Worm (Caenorhabditis elegans) whole organism, L4 larva: ENCODE measurements around the gene fbxb-90.
"Not testable (repeated sequence)": the region's sequence is repeated elsewhere in the genome, so short reads cannot be mapped to it uniquely, and the experiment has no call there.

Experiments
- F10B5.3 ChIP-seq: sonication (generic microtip); optimal IDR thresholded peaks from 2 replicates; lab custom pipeline; 2016; ENCODE audit warnings: mild to moderate bottlenecking, missing genetic modification characterization, missing compliant biosample characterization
- F26F4.8 ChIP-seq: fragments of 200-800 bp; sonication (Bioruptor generic); conservative IDR thresholded peaks from 2 replicates; pipeline ENCODE4 v1.3.6; 2022; ENCODE audit warnings: missing genetic modification characterization, missing compliant biosample characterization
- F37D6.2 ChIP-seq: sonication (generic microtip); optimal IDR thresholded peaks from 2 replicates; lab custom pipeline; 2016; ENCODE audit warnings: mild to moderate bottlenecking, missing genetic modification characterization, missing compliant biosample characterization
- F49E8.2 ChIP-seq: sonication (generic microtip); optimal IDR thresholded peaks from 2 replicates; lab custom pipeline; 2016; ENCODE audit warnings: missing compliant biosample characterization, mild to moderate bottlenecking, missing genetic modification characterization, borderline replicate concordance
- R02D3.7 ChIP-seq: fragments of 150-350 bp; sonication (generic microtip); optimal IDR thresholded peaks from 3 replicates; lab custom pipeline; 2014; ENCODE audit warnings: missing biosample characterization, missing genetic modification characterization
- Y48G9A.11 ChIP-seq: fragments of 200-800 bp; sonication (Bioruptor generic); IDR thresholded peaks from 2 replicates; pipeline ENCODE4 v1.3.6; 2022; ENCODE audit warnings: missing genetic modification reagents, missing genetic modification characterization, missing compliant biosample characterization
- aha-1 ChIP-seq: fragments of 150-350 bp; peaks from one replicate; lab custom pipeline; 2014; ENCODE audit warnings: missing biosample characterization, missing genetic modification characterization
- ama-1 ChIP-seq: fragments of 150-350 bp; optimal IDR thresholded peaks from 2 replicates; lab custom pipeline; 2014; ENCODE audit warnings: inconsistent platforms, mixed read lengths
- attf-4 ChIP-seq: sonication (generic microtip); optimal IDR thresholded peaks from 3 replicates; lab custom pipeline; 2017; ENCODE audit warnings: missing biosample characterization, missing genetic modification characterization
- ceh-20 ChIP-seq: fragments of 200-800 bp; sonication (Bioruptor generic); IDR thresholded peaks from 2 replicates; pipeline ENCODE4 v1.3.6; 2022; ENCODE audit warnings: missing genetic modification reagents, missing genetic modification characterization, missing compliant biosample characterization
- ceh-28 ChIP-seq: fragments of 150-350 bp; optimal IDR thresholded peaks from 2 replicates; lab custom pipeline; 2014; ENCODE audit warnings: missing biosample characterization, missing genetic modification reagents, missing genetic modification characterization
- ceh-62 ChIP-seq: sonication (generic microtip); optimal IDR thresholded peaks from 2 replicates; lab custom pipeline; 2017; ENCODE audit warnings: missing biosample characterization, missing genetic modification characterization
- ceh-82 ChIP-seq: sonication (generic microtip); optimal IDR thresholded peaks from 2 replicates; lab custom pipeline; 2017; ENCODE audit warnings: missing biosample characterization, missing genetic modification characterization
- ces-1 ChIP-seq: fragments of 150-350 bp; sonication (generic microtip); optimal IDR thresholded peaks from 4 replicates; lab custom pipeline; 2014; ENCODE audit warnings: missing biosample characterization, missing genetic modification reagents, missing genetic modification characterization
- cey-2 ChIP-seq: sonication (generic microtip); optimal IDR thresholded peaks from 3 replicates; lab custom pipeline; 2017; ENCODE audit warnings: missing genetic modification characterization, mild to moderate bottlenecking, missing compliant biosample characterization, antibody characterized with exemption, borderline replicate concordance; ENCODE audit not compliant: insufficient read depth
- daf-12 ChIP-seq: fragments of 150-350 bp; optimal IDR thresholded peaks from 2 replicates; lab custom pipeline; 2014; ENCODE audit warnings: missing biosample characterization, missing genetic modification reagents, missing genetic modification characterization
- daf-16 ChIP-seq, 3 experiments: sonication (generic microtip); optimal IDR thresholded peaks; 2 replicates each; lab custom pipeline; 2016 to 2017; ENCODE audit warnings: missing genetic modification characterization in 3 of 3, missing genetic modification reagents in 3 of 3, mild to moderate bottlenecking in 2 of 3, missing compliant biosample characterization in 2 of 3, missing biosample characterization in 1 of 3, moderate library complexity in 1 of 3
- daf-19 ChIP-seq: fragments of 200-800 bp; sonication (Bioruptor generic); conservative IDR thresholded peaks from 2 replicates; pipeline ENCODE4 v1.3.6; 2022; ENCODE audit warnings: missing genetic modification characterization, missing compliant biosample characterization
- dmd-6 ChIP-seq: fragments of 200-800 bp; sonication (Bioruptor generic); IDR thresholded peaks from 2 replicates; pipeline ENCODE4 v1.3.6; 2022; ENCODE audit warnings: missing genetic modification reagents, missing genetic modification characterization, missing compliant biosample characterization
- egl-43 ChIP-seq: fragments of 200-800 bp; sonication (Bioruptor generic); IDR thresholded peaks from 2 replicates; pipeline ENCODE4 v1.3.6; 2022; ENCODE audit warnings: missing genetic modification reagents, missing genetic modification characterization, missing compliant biosample characterization
- gei-8 ChIP-seq: fragments of 200-800 bp; sonication (Bioruptor generic); optimal IDR thresholded peaks from 2 replicates; lab custom pipeline; 2018; ENCODE audit warnings: mild to moderate bottlenecking, missing genetic modification characterization, missing compliant biosample characterization
- hlh-30 ChIP-seq: sonication (generic microtip); optimal IDR thresholded peaks from 2 replicates; lab custom pipeline; 2017; ENCODE audit warnings: antibody characterized with exemption, mild to moderate bottlenecking, missing genetic modification characterization, missing compliant biosample characterization; ENCODE audit not compliant: insufficient read depth
- jun-1 ChIP-seq: fragments of 150-350 bp; optimal IDR thresholded peaks from 2 replicates; lab custom pipeline; 2014; ENCODE audit warnings: missing biosample characterization, missing genetic modification reagents, missing genetic modification characterization
- lim-7 ChIP-seq: fragments of 200-800 bp; sonication (Bioruptor generic); IDR thresholded peaks from 2 replicates; pipeline ENCODE4 v1.3.6; 2022; ENCODE audit warnings: missing genetic modification characterization, missing compliant biosample characterization
- lin-15B ChIP-seq: fragments of 150-350 bp; sonication (generic microtip); optimal IDR thresholded peaks from 3 replicates; lab custom pipeline; 2014; ENCODE audit warnings: missing biosample characterization, missing genetic modification characterization
- lir-3 ChIP-seq: sonication (generic microtip); optimal IDR thresholded peaks from 2 replicates; lab custom pipeline; 2016; ENCODE audit warnings: mild to moderate bottlenecking, missing genetic modification characterization, missing compliant biosample characterization
- lsy-2 ChIP-seq, 2 experiments: fragments of 150-350 bp in 1 of 2; sonication (generic microtip) in 1 of 2; optimal IDR thresholded peaks; 2 replicates each; lab custom pipeline; 2014 to 2017; ENCODE audit warnings: missing biosample characterization in 2 of 2, missing genetic modification characterization in 2 of 2
- mxl-2 ChIP-seq: fragments of 200-800 bp; sonication (Bioruptor generic); conservative IDR thresholded peaks from 2 replicates; pipeline ENCODE4 v1.3.6; 2022; ENCODE audit warnings: missing genetic modification reagents, missing genetic modification characterization, missing compliant biosample characterization
- mxl-3 ChIP-seq: fragments of 200-800 bp; sonication (Bioruptor generic); optimal IDR thresholded peaks from 2 replicates; lab custom pipeline; 2018; ENCODE audit warnings: mild to moderate bottlenecking, missing genetic modification characterization, missing compliant biosample characterization
- nhr-102 ChIP-seq: sonication (generic microtip); optimal IDR thresholded peaks from 2 replicates; lab custom pipeline; 2016; ENCODE audit warnings: mild to moderate bottlenecking, missing genetic modification characterization, moderate library complexity, missing compliant biosample characterization
- nhr-111 ChIP-seq: fragments of 200-800 bp; sonication (Bioruptor generic); optimal IDR thresholded peaks from 2 replicates; lab custom pipeline; 2018; ENCODE audit warnings: mild to moderate bottlenecking, missing genetic modification characterization, missing compliant biosample characterization
- nhr-28 ChIP-seq: fragments of 150-350 bp; optimal IDR thresholded peaks from 2 replicates; lab custom pipeline; 2014; ENCODE audit warnings: missing biosample characterization, missing genetic modification characterization
- nhr-41 ChIP-seq: fragments of 200-800 bp; sonication (Bioruptor generic); IDR thresholded peaks from 2 replicates; pipeline ENCODE4 v1.3.6; 2022; ENCODE audit warnings: missing genetic modification reagents, missing genetic modification characterization, missing compliant biosample characterization
- nhr-42 ChIP-seq: fragments of 200-800 bp; sonication (Bioruptor generic); IDR thresholded peaks from 2 replicates; pipeline ENCODE4 v1.3.6; 2022; ENCODE audit warnings: missing genetic modification characterization, missing compliant biosample characterization
- nhr-48 ChIP-seq: sonication (generic microtip); optimal IDR thresholded peaks from 2 replicates; lab custom pipeline; 2016; ENCODE audit warnings: mild to moderate bottlenecking, missing genetic modification characterization, missing compliant biosample characterization
- nhr-76 ChIP-seq: fragments of 150-350 bp; optimal IDR thresholded peaks from 2 replicates; lab custom pipeline; 2014; ENCODE audit warnings: missing biosample characterization, missing genetic modification characterization
- pha-4 ChIP-seq, 2 experiments: fragments of 150-350 bp in 1 of 2; fragments of 200-800 bp in 1 of 2; sonication (Bioruptor generic) in 1 of 2; IDR thresholded peaks in 1 of 2; optimal IDR thresholded peaks in 1 of 2; 2 replicates each; pipeline versions ENCODE4 v1.3.6 to Lab custom; 2014 to 2022; ENCODE audit warnings: missing genetic modification characterization in 2 of 2, missing genetic modification reagents in 2 of 2, missing biosample characterization in 1 of 2, missing compliant biosample characterization in 1 of 2
- php-3 ChIP-seq: fragments of 200-800 bp; sonication (Bioruptor generic); IDR thresholded peaks from 2 replicates; pipeline ENCODE4 v1.3.6; 2022; ENCODE audit warnings: missing genetic modification reagents, missing genetic modification characterization, missing compliant biosample characterization
- set-16 ChIP-seq: fragments of 200-800 bp; sonication (Bioruptor generic); IDR thresholded peaks from 2 replicates; pipeline ENCODE4 v1.3.6; 2022; ENCODE audit warnings: missing genetic modification reagents, missing genetic modification characterization, missing compliant biosample characterization
- tag-97 ChIP-seq: fragments of 200-800 bp; sonication (Bioruptor generic); IDR thresholded peaks from 2 replicates; pipeline ENCODE4 v1.3.6; 2022; ENCODE audit warnings: missing genetic modification characterization, missing compliant biosample characterization
- unc-130 ChIP-seq: sonication (generic microtip); optimal IDR thresholded peaks from 2 replicates; lab custom pipeline; 2016; ENCODE audit warnings: missing genetic modification reagents, missing genetic modification characterization, missing compliant biosample characterization
- unc-62 ChIP-seq, 3 experiments: fragments of 150-350 bp in 1 of 3; sonication (generic microtip); optimal IDR thresholded peaks in 2 of 3; peaks in 1 of 3; 1 replicate in 1 of 3; 2 replicates in 2 of 3; lab custom pipeline; 2014 to 2017; ENCODE audit warnings: missing biosample characterization in 3 of 3, missing genetic modification characterization in 3 of 3, missing genetic modification reagents in 3 of 3, missing genotype in 1 of 3
- ztf-11 ChIP-seq: fragments of 150-350 bp; optimal IDR thresholded peaks from 2 replicates; lab custom pipeline; 2014; ENCODE audit warnings: missing biosample characterization, missing genetic modification characterization

The fbxb-90 gene

ce11 chrII:3764486-3764885 is 15.9 kb upstream of the fbxb-90 start, which contains the start of gene srx-112:
Gene srx-112 (minus strand): TSS chrII:3764586.
- TF ChIP-seq daf-16 (GFP tag; optimal IDR thresholded peaks at IDR 0.05; lab: Kevin White, UChicago) (no peak), daf-16 (tag; optimal IDR thresholded peaks at IDR 0.05; lab: Kevin White, UChicago) (no peak), dmd-6 (GFP tag; lab: Robert Waterston, UW) (no peak), F37D6.2 (no peak), pha-4 (GFP tag; IDR thresholded peaks at IDR 0.05; lab: Robert Waterston, UW) (no peak), pha-4 (tag; optimal IDR thresholded peaks at IDR 0.05; lab: Kevin White, UChicago) (no peak), F10B5.3 (tag; lab: Kevin White, UChicago) (no peak), attf-4 (no peak)

- peak in 1 of 2 experiments; percentile 3 for TF ChIP-seq unc-62 (GFP tag; optimal IDR thresholded peaks at IDR 0.05 in 1 of 2; lab: Kevin White, UChicago)
- TF ChIP-seq unc-62 (tag; optimal IDR thresholded peaks at IDR 0.05; lab: Kevin White, UChicago): not testable (repeated sequence)
- TF ChIP-seq, all 104 proteins: peak for 1; not testable (repeated sequence) for 103
Observed at ce11 chrII:3761599-3761998, 13.0 kb upstream of the fbxb-90 start, which contains the start of gene T24E12.6. Gene T24E12.6 (minus strand): TSS chrII:3761699.

- no peak for TF ChIP-seq tag-97 (GFP tag; lab: Robert Waterston, UW)
- TF ChIP-seq nhr-41 (GFP tag; lab: Robert Waterston, UW): no peak
- no peak for TF ChIP-seq Y48G9A.11 (GFP tag; lab: Robert Waterston, UW)
- no peak for TF ChIP-seq ceh-20 (GFP tag; lab: Robert Waterston, UW)
- TF ChIP-seq F26F4.8 (GFP tag; lab: Robert Waterston, UW): no peak
- TF ChIP-seq ceh-82 (tag; lab: Kevin White, UChicago): no peak
- TF ChIP-seq nhr-111 (GFP tag; lab: Kevin White, UChicago): no peak
- TF ChIP-seq nhr-48 (tag; lab: Kevin White, UChicago): no peak
- no peak for TF ChIP-seq F10B5.3 (tag; lab: Kevin White, UChicago)
- TF ChIP-seq set-16: no peak
- no peak for TF ChIP-seq hlh-30 (tag; lab: Kevin White, UChicago)
- TF ChIP-seq mxl-3 (GFP tag; lab: Kevin White, UChicago): no peak
- no peak for TF ChIP-seq php-3 (GFP tag; lab: Robert Waterston, UW)
- no peak for TF ChIP-seq ama-1 (lab: Kevin White, UChicago)
- no peak for TF ChIP-seq F49E8.2 (tag; lab: Kevin White, UChicago)
- TF ChIP-seq daf-12 (tag; lab: Kevin White, UChicago): no peak
- no peak for TF ChIP-seq R02D3.7 (tag; lab: Kevin White, UChicago)
- no peak for TF ChIP-seq mxl-2 (GFP tag; lab: Robert Waterston, UW)
- TF ChIP-seq, all 104 proteins: peak for 0
Observed at ce11 chrII:3759010-3759409, 10.4 kb upstream of the fbxb-90 start, which contains the start of gene T24E12.12. Gene T24E12.12 (plus strand): TSS chrII:3759290.

ce11 chrII:3757499-3757898 is 8.9 kb upstream of the fbxb-90 start, which contains the start of gene srx-111:
Gene srx-111 (plus strand): TSS chrII:3757799.
- no peak for TF ChIP-seq ceh-82 (tag; lab: Kevin White, UChicago)
- no peak for TF ChIP-seq lin-15B (tag; lab: Kevin White, UChicago)
- TF ChIP-seq egl-43: no peak
- no peak for TF ChIP-seq unc-130 (GFP tag; lab: Kevin White, UChicago)

- TF ChIP-seq nhr-76 (tag; lab: Kevin White, UChicago) (no peak), gei-8 (GFP tag; lab: Kevin White, UChicago) (no peak), daf-19 (GFP tag; lab: Robert Waterston, UW) (no peak), lir-3 (tag; lab: Kevin White, UChicago) (no peak), tag-97 (GFP tag; lab: Robert Waterston, UW) (no peak), ztf-11 (tag; lab: Kevin White, UChicago) (no peak), cey-2 (no peak), nhr-102 (tag; lab: Kevin White, UChicago) (no peak), ceh-62 (tag; lab: Kevin White, UChicago) (no peak), ces-1 (no peak), lim-7 (GFP tag; lab: Robert Waterston, UW) (no peak), nhr-42 (GFP tag; lab: Robert Waterston, UW) (no peak), Y48G9A.11 (GFP tag; lab: Robert Waterston, UW) (no peak), jun-1 (tag; lab: Kevin White, UChicago) (no peak), lsy-2 (tag; optimal IDR thresholded peaks at IDR 0.05; lab: Kevin White, UChicago) (no peak), ceh-28 (tag; lab: Kevin White, UChicago) (no peak), aha-1 (tag; lab: Kevin White, UChicago) (no peak), nhr-28 (tag; lab: Kevin White, UChicago) (no peak)
- TF ChIP-seq, all 104 proteins: peak for 0
Observed at ce11 chrII:3753598-3753997, 5.0 kb upstream of the fbxb-90 start, which contains the start of gene rcd-1. Gene rcd-1 (plus strand): TSS chrII:3753898.
